Worm (Caenorhabditis elegans) whole organism, L1 larva: ENCODE measurements around the gene nac-3.

Source experiments
- F16B12.6 ChIP-seq: fragments of 150-350 bp; optimal IDR thresholded peaks from 2 replicates; lab custom pipeline; 2014; ENCODE audit warnings: missing biosample characterization, missing genetic modification characterization
- Y116A8C.19 ChIP-seq: sonication (generic microtip); optimal IDR thresholded peaks from 2 replicates; lab custom pipeline; 2016; ENCODE audit warnings: missing compliant biosample characterization, missing genetic modification characterization, borderline replicate concordance
- aha-1 ChIP-seq: fragments of 150-350 bp; optimal IDR thresholded peaks from 2 replicates; lab custom pipeline; 2014; ENCODE audit warnings: missing biosample characterization, missing genetic modification characterization
- ceh-8 ChIP-seq: fragments of 200-800 bp; sonication (Bioruptor generic); optimal IDR thresholded peaks from 2 replicates; lab custom pipeline; 2018; ENCODE audit warnings: mild to moderate bottlenecking, missing genetic modification characterization, moderate library complexity, missing compliant biosample characterization
- ceh-82 ChIP-seq, 3 experiments: fragments of 150-350 bp in 1 of 3; sonication (generic microtip) in 2 of 3; optimal IDR thresholded peaks; 2 replicates each; lab custom pipeline; 2014 to 2017; ENCODE audit warnings: missing biosample characterization in 3 of 3, missing genetic modification characterization in 3 of 3
- dpl-1 ChIP-seq, 3 experiments: fragments of 150-350 bp in 2 of 3; sonication (generic microtip) in 1 of 3; optimal IDR thresholded peaks; 2 replicates each; lab custom pipeline; 2014 to 2017; ENCODE audit warnings: missing biosample characterization in 3 of 3, missing genetic modification characterization in 3 of 3, missing genetic modification reagents in 3 of 3
- dsc-1 ChIP-seq: sonication (generic microtip); optimal IDR thresholded peaks from 2 replicates; lab custom pipeline; 2016; ENCODE audit warnings: mild to moderate bottlenecking, missing genetic modification characterization, missing compliant biosample characterization
- efl-1 ChIP-seq, 4 experiments: fragments of 150-350 bp; optimal IDR thresholded peaks in 3 of 4; peaks in 1 of 4; 1 replicate in 1 of 4; 2 replicates in 3 of 4; lab custom pipeline; 2014; ENCODE audit warnings: missing biosample characterization in 2 of 4, missing genetic modification characterization in 2 of 4, missing genetic modification reagents in 2 of 4
- elt-2 ChIP-seq: sonication (generic microtip); optimal IDR thresholded peaks from 2 replicates; lab custom pipeline; 2016; ENCODE audit warnings: missing genetic modification characterization, mild to moderate bottlenecking, inconsistent platforms, missing compliant biosample characterization, missing genetic modification reagents
- elt-3 ChIP-seq, 6 experiments: fragments of 150-350 bp in 1 of 6; sonication (generic microtip); optimal IDR thresholded peaks; 2 replicates each; lab custom pipeline; 2017 to 2018; ENCODE audit warnings: missing biosample characterization in 6 of 6, missing genetic modification characterization in 6 of 6, inconsistent platforms in 1 of 6
- fkh-4 ChIP-seq: sonication (generic microtip); optimal IDR thresholded peaks from 2 replicates; lab custom pipeline; 2016; ENCODE audit warnings: missing compliant biosample characterization, missing genetic modification characterization, borderline replicate concordance
- fkh-8 ChIP-seq: sonication (generic microtip); optimal IDR thresholded peaks from 2 replicates; lab custom pipeline; 2016; ENCODE audit warnings: mild to moderate bottlenecking, missing genetic modification characterization, missing compliant biosample characterization
- grh-1 ChIP-seq: fragments of 200-800 bp; sonication (Bioruptor generic); IDR thresholded peaks from 2 replicates; pipeline ENCODE4 v1.3.6; 2022; ENCODE audit warnings: missing genetic modification reagents, missing genetic modification characterization, missing compliant biosample characterization
- hlh-4 ChIP-seq: sonication (generic microtip); optimal IDR thresholded peaks from 2 replicates; lab custom pipeline; 2016; ENCODE audit warnings: mild to moderate bottlenecking, missing genetic modification characterization, missing compliant biosample characterization
- lin-14 ChIP-seq: fragments of 200-800 bp; sonication (Bioruptor generic); optimal IDR thresholded peaks from 2 replicates; lab custom pipeline; 2018; ENCODE audit warnings: mild to moderate bottlenecking, missing genetic modification characterization, moderate library complexity, missing compliant biosample characterization
- lin-39 ChIP-seq: fragments of 150-350 bp; optimal IDR thresholded peaks from 2 replicates; lab custom pipeline; 2014; ENCODE audit warnings: missing biosample characterization, missing genetic modification reagents, missing genetic modification characterization
- lir-3 ChIP-seq: sonication (generic microtip); optimal IDR thresholded peaks from 2 replicates; lab custom pipeline; 2016; ENCODE audit warnings: mild to moderate bottlenecking, missing genetic modification characterization, moderate library complexity, missing compliant biosample characterization; ENCODE audit not compliant: poor library complexity
- lsy-2 ChIP-seq, 2 experiments: fragments of 150-350 bp; optimal IDR thresholded peaks; 2 replicates each; lab custom pipeline; 2014; ENCODE audit warnings: missing biosample characterization in 2 of 2, missing genetic modification characterization in 2 of 2
- mep-1 ChIP-seq: fragments of 150-350 bp; optimal IDR thresholded peaks from 2 replicates; lab custom pipeline; 2014; ENCODE audit warnings: missing biosample characterization, missing genetic modification characterization
- nhr-71 ChIP-seq: sonication (generic microtip); optimal IDR thresholded peaks from 2 replicates; lab custom pipeline; 2016; ENCODE audit warnings: mild to moderate bottlenecking, missing genetic modification characterization, moderate library complexity, missing compliant biosample characterization
- nhr-77 ChIP-seq: fragments of 150-350 bp; optimal IDR thresholded peaks from 2 replicates; lab custom pipeline; 2014; ENCODE audit warnings: missing biosample characterization, missing genetic modification characterization
- nhr-85 ChIP-seq: sonication (generic microtip); peaks from one replicate; lab custom pipeline; 2016; ENCODE audit warnings: missing genetic modification characterization, inconsistent platforms, missing compliant biosample characterization
- nhr-90 ChIP-seq: sonication (generic microtip); optimal IDR thresholded peaks from 2 replicates; lab custom pipeline; 2016; ENCODE audit warnings: mild to moderate bottlenecking, missing genetic modification characterization, missing compliant biosample characterization; ENCODE audit not compliant: poor library complexity
- rnt-1 ChIP-seq: sonication (generic microtip); optimal IDR thresholded peaks from 2 replicates; lab custom pipeline; 2016; ENCODE audit warnings: mild to moderate bottlenecking, missing genetic modification characterization, moderate library complexity, missing compliant biosample characterization
- snpc-4 ChIP-seq: fragments of 150-350 bp; optimal IDR thresholded peaks from 2 replicates; lab custom pipeline; 2014; ENCODE audit warnings: missing biosample characterization, missing genetic modification characterization
- sptf-1 ChIP-seq: fragments of 150-350 bp; optimal IDR thresholded peaks from 2 replicates; lab custom pipeline; 2014; ENCODE audit warnings: missing biosample characterization, missing genetic modification characterization
- tlp-1 ChIP-seq: fragments of 150-350 bp; optimal IDR thresholded peaks from 2 replicates; lab custom pipeline; 2014; ENCODE audit warnings: missing biosample characterization, missing genetic modification characterization
- unc-130 ChIP-seq: fragments of 150-350 bp; optimal IDR thresholded peaks from 2 replicates; lab custom pipeline; 2017; ENCODE audit warnings: missing biosample characterization, missing genetic modification characterization, inconsistent platforms
- unc-62 ChIP-seq: fragments of 150-350 bp; optimal IDR thresholded peaks from 2 replicates; lab custom pipeline; 2014; ENCODE audit warnings: missing biosample characterization, missing genetic modification reagents, missing genetic modification characterization
- zag-1 ChIP-seq: fragments of 150-350 bp; optimal IDR thresholded peaks from 2 replicates; lab custom pipeline; 2014; ENCODE audit warnings: missing biosample characterization, missing genetic modification characterization
- zip-4 ChIP-seq: fragments of 200-800 bp; sonication (Bioruptor generic); optimal IDR thresholded peaks from 2 replicates; lab custom pipeline; 2018; ENCODE audit warnings: mild to moderate bottlenecking, missing genetic modification characterization, moderate library complexity, missing compliant biosample characterization
- ztf-11 ChIP-seq, 2 experiments: sonication (generic microtip); optimal IDR thresholded peaks; 2 replicates each; lab custom pipeline; 2016 to 2017; ENCODE audit warnings: missing genetic modification characterization in 2 of 2, missing biosample characterization in 1 of 2, missing compliant biosample characterization in 1 of 2
- ztf-4 ChIP-seq: fragments of 150-350 bp; optimal IDR thresholded peaks from 2 replicates; lab custom pipeline; 2014; ENCODE audit warnings: missing biosample characterization, missing genetic modification characterization

nac-3 gene

ce11 chrIII:10114662-10115061 lies 37.9 kb upstream of the nac-3 start, which contains the start of the genes ZK1128.1 and mett-10 (continued):
- TF ChIP-seq elt-2 (tag; lab: Kevin White, UChicago) (no peak), zag-1 (no peak), nhr-71 (tag; lab: Kevin White, UChicago) (peak; percentile 34), ztf-4 (tag; lab: Kevin White, UChicago) (no peak), grh-1 (no peak)
- TF ChIP-seq, all 84 proteins: peak for 18

ce11 chrIII:10118818-10119217 lies 33.8 kb upstream of the nac-3 start, which contains the start of gene ZK1128.3:
Gene ZK1128.3 (minus strand): TSS chrIII:10118918.
- TF ChIP-seq Y116A8C.19 (tag; lab: Kevin White, UChicago) (no peak), fkh-8 (no peak), mep-1 (tag; lab: Kevin White, UChicago) (no peak), efl-1 (optimal IDR thresholded peaks at IDR 0.05; lab: Kevin White, UChicago) (no peak), efl-1 (GFP tag; optimal IDR thresholded peaks at IDR 0.05 in 1 of 2; lab: Kevin White, UChicago) (no peak), zip-4 (no peak), nhr-85 (no peak), lsy-2 (tag; optimal IDR thresholded peaks at IDR 0.05; lab: Kevin White, UChicago) (no peak), grh-1 (no peak)

- TF ChIP-seq zip-4 (no peak), hlh-4 (no peak), grh-1 (no peak), nhr-90 (tag; lab: Kevin White, UChicago) (no peak), lin-14 (GFP tag; lab: Kevin White, UChicago) (peak; percentile 59), fkh-4 (tag; lab: Kevin White, UChicago) (no peak), dsc-1 (peak; percentile 6), sptf-1 (no peak), F16B12.6 (tag; lab: Kevin White, UChicago) (peak; percentile 15), ceh-82 (tag; optimal IDR thresholded peaks at IDR 0.05; lab: Kevin White, UChicago) (peak in 1 of 3 experiments; percentile 15), rnt-1 (tag; lab: Kevin White, UChicago) (peak; percentile 19), lir-3 (tag; lab: Kevin White, UChicago) (peak; percentile 32), lsy-2 (tag; optimal IDR thresholded peaks at IDR 0.05; lab: Kevin White, UChicago) (peak in 1 of 2 experiments; percentile 28), efl-1 (optimal IDR thresholded peaks at IDR 0.05; lab: Kevin White, UChicago) (peak; percentile 13 to 28), efl-1 (GFP tag; optimal IDR thresholded peaks at IDR 0.05 in 1 of 2; lab: Kevin White, UChicago) (peak; percentile 3 to 35), snpc-4 (tag; lab: Kevin White, UChicago) (no peak), elt-3 (tag; optimal IDR thresholded peaks at IDR 0.05; lab: Kevin White, UChicago) (no peak), mep-1 (tag; lab: Kevin White, UChicago) (peak; percentile 2), aha-1 (tag; lab: Kevin White, UChicago) (no peak), lin-39 (tag; lab: Kevin White, UChicago) (no peak), ztf-4 (tag; lab: Kevin White, UChicago) (no peak), unc-62 (GFP tag; lab: Kevin White, UChicago) (no peak), tlp-1 (tag; lab: Kevin White, UChicago) (no peak), dpl-1 (GFP tag; optimal IDR thresholded peaks at IDR 0.05; lab: Kevin White, UChicago) (no peak), ceh-8 (GFP tag; lab: Kevin White, UChicago) (no peak), ztf-11 (tag; optimal IDR thresholded peaks at IDR 0.05; lab: Kevin White, UChicago) (peak in 1 of 2 experiments; percentile 6), nhr-77 (tag; lab: Kevin White, UChicago) (no peak), unc-130 (tag; lab: Kevin White, UChicago) (no peak)
Measured at ce11 chrIII:10120076-10120831, 32.3 kb upstream of the nac-3 start, which contains the start of the genes gtf-2H3 and ham-3. Gene gtf-2H3 (minus strand): TSS chrIII:10120148. Gene ham-3 (plus strand): TSS chrIII:10120781.
